Fruit fly (Drosophila melanogaster) whole organism, prepupa: Measurements from ENCODE around the gene Pgant6.

Experiments used
- CG10631 ChIP-seq: fragments of 200-800 bp; sonication (Bioruptor generic); optimal IDR thresholded peaks from 2 replicates; lab custom pipeline; 2016; ENCODE audit warnings: missing biosample characterization, missing genetic modification characterization
- CG10669 ChIP-seq: fragments of 200-800 bp; sonication (Bioruptor generic); optimal IDR thresholded peaks from 3 replicates; lab custom pipeline; 2018; ENCODE audit warnings: missing biosample characterization, mild to moderate bottlenecking, missing genetic modification characterization, moderate library complexity
- CG11294 ChIP-seq: fragments of 200-800 bp; sonication (Bioruptor generic); IDR thresholded peaks from 2 replicates; pipeline ENCODE4 v1.3.6; 2022; ENCODE audit warnings: missing biosample characterization, missing genetic modification characterization
- CG11762 ChIP-seq: fragments of 200-800 bp; sonication (Bioruptor generic); optimal IDR thresholded peaks from 3 replicates; lab custom pipeline; 2016; ENCODE audit warnings: missing biosample characterization, missing genetic modification characterization; ENCODE audit not compliant: insufficient read depth
- CG11902 ChIP-seq: fragments of 200-800 bp; sonication (Bioruptor generic); optimal IDR thresholded peaks from 3 replicates; lab custom pipeline; 2016; ENCODE audit warnings: missing biosample characterization, missing genetic modification characterization
- CG15336 ChIP-seq: fragments of 200-800 bp; sonication (Bioruptor generic); IDR thresholded peaks from 2 replicates; pipeline ENCODE4 v1.3.6; 2022; ENCODE audit warnings: missing biosample characterization, missing genetic modification characterization
- CG1621 ChIP-seq: fragments of 200-800 bp; sonication (Bioruptor generic); optimal IDR thresholded peaks from 3 replicates; lab custom pipeline; 2018; ENCODE audit warnings: missing biosample characterization, mild to moderate bottlenecking, missing genetic modification characterization
- CG16779 ChIP-seq: fragments of 200-800 bp; sonication (Bioruptor generic); optimal IDR thresholded peaks from 3 replicates; lab custom pipeline; 2017; ENCODE audit warnings: missing biosample characterization, mild to moderate bottlenecking, missing genetic modification characterization
- CG31627 ChIP-seq: fragments of 200-800 bp; sonication (Bioruptor generic); optimal IDR thresholded peaks from 3 replicates; lab custom pipeline; 2016; ENCODE audit warnings: missing biosample characterization, missing genetic modification characterization
- CG32006 ChIP-seq: fragments of 200-800 bp; sonication (Bioruptor generic); optimal IDR thresholded peaks from 3 replicates; lab custom pipeline; 2017; ENCODE audit warnings: missing biosample characterization, mild to moderate bottlenecking, missing genetic modification characterization
- CG34406 ChIP-seq: fragments of 200-800 bp; sonication (Bioruptor generic); optimal IDR thresholded peaks from 3 replicates; lab custom pipeline; 2016; ENCODE audit warnings: missing biosample characterization, missing genetic modification characterization
- CG3919 ChIP-seq: fragments of 200-800 bp; sonication (Bioruptor generic); optimal IDR thresholded peaks from 3 replicates; lab custom pipeline; 2016; ENCODE audit warnings: missing biosample characterization, missing genetic modification characterization
- CG4318 ChIP-seq: fragments of 200-800 bp; sonication (Bioruptor generic); optimal IDR thresholded peaks from 3 replicates; lab custom pipeline; 2017; ENCODE audit warnings: missing biosample characterization, mild to moderate bottlenecking, missing genetic modification characterization
- CG6163 ChIP-seq: fragments of 200-800 bp; sonication (Bioruptor generic); IDR thresholded peaks from 3 replicates; pipeline ENCODE4 v1.3.6; 2022; ENCODE audit warnings: missing biosample characterization, missing genetic modification characterization
- CG6276 ChIP-seq: fragments of 200-800 bp; sonication (Bioruptor generic); optimal IDR thresholded peaks from 2 replicates; lab custom pipeline; 2017; ENCODE audit warnings: missing biosample characterization, mild to moderate bottlenecking, missing genetic modification characterization
- CG6792 ChIP-seq: fragments of 200-800 bp; sonication (Bioruptor generic); optimal IDR thresholded peaks from 3 replicates; lab custom pipeline; 2016; ENCODE audit warnings: missing biosample characterization, missing genetic modification characterization
- CG6808 ChIP-seq: fragments of 200-800 bp; sonication (Bioruptor generic); optimal IDR thresholded peaks from 3 replicates; lab custom pipeline; 2017; ENCODE audit warnings: missing biosample characterization, missing genetic modification characterization, mild to moderate bottlenecking, moderate library complexity, missing genetic modification reagents
- CG6854 ChIP-seq: fragments of 200-800 bp; sonication (Bioruptor generic); optimal IDR thresholded peaks from 2 replicates; lab custom pipeline; 2017; ENCODE audit warnings: missing biosample characterization, mild to moderate bottlenecking, missing genetic modification characterization
- CG7368 ChIP-seq: fragments of 200-800 bp; sonication (Bioruptor generic); optimal IDR thresholded peaks from 3 replicates; lab custom pipeline; 2016; ENCODE audit warnings: missing biosample characterization, missing genetic modification characterization
- CG8319 ChIP-seq: fragments of 200-800 bp; sonication (Bioruptor generic); optimal IDR thresholded peaks from 3 replicates; lab custom pipeline; 2016; ENCODE audit warnings: missing biosample characterization, missing genetic modification characterization
- CG8632 ChIP-seq: fragments of 200-800 bp; sonication (Bioruptor generic); optimal IDR thresholded peaks from 3 replicates; lab custom pipeline; 2016; ENCODE audit warnings: missing biosample characterization, missing genetic modification characterization
- Eip78C ChIP-seq: fragments of 200-800 bp; sonication (Bioruptor generic); peaks from one replicate; lab custom pipeline; 2016; ENCODE audit warnings: missing biosample characterization, missing genetic modification characterization
- Eip93F ChIP-seq: fragments of 200-800 bp; sonication (Bioruptor generic); optimal IDR thresholded peaks from 2 replicates; lab custom pipeline; 2016; ENCODE audit warnings: missing biosample characterization, mild to moderate bottlenecking, missing genetic modification characterization
- Ets21C ChIP-seq: fragments of 200-800 bp; sonication (Bioruptor generic); optimal IDR thresholded peaks from 3 replicates; lab custom pipeline; 2016; ENCODE audit warnings: missing biosample characterization, missing genetic modification characterization
- Ets96B ChIP-seq: fragments of 200-800 bp; optimal IDR thresholded peaks from 2 replicates; lab custom pipeline; 2019; ENCODE audit warnings: missing biosample characterization, mild to moderate bottlenecking, missing genetic modification characterization, moderate library complexity
- Gug ChIP-seq: fragments of 200-800 bp; sonication (Bioruptor generic); IDR thresholded peaks from 2 replicates; pipeline ENCODE4 v1.3.6; 2022; ENCODE audit warnings: missing biosample characterization, missing genetic modification characterization
- Hr38 ChIP-seq: sonication (Bioruptor generic); optimal IDR thresholded peaks from 2 replicates; lab custom pipeline; 2016; ENCODE audit warnings: missing biosample characterization, missing genetic modification characterization
- Hr4 ChIP-seq: fragments of 200-800 bp; sonication (Bioruptor generic); optimal IDR thresholded peaks from 3 replicates; lab custom pipeline; 2016; ENCODE audit warnings: missing biosample characterization, missing genetic modification characterization
- Lpt ChIP-seq: fragments of 200-800 bp; sonication (Bioruptor generic); optimal IDR thresholded peaks from 3 replicates; lab custom pipeline; 2016; ENCODE audit warnings: missing biosample characterization, missing genetic modification characterization
- Met ChIP-seq: fragments of 200-800 bp; sonication (Bioruptor generic); optimal IDR thresholded peaks from 3 replicates; lab custom pipeline; 2016; ENCODE audit warnings: missing biosample characterization, missing genetic modification characterization
- Smox ChIP-seq: fragments of 200-800 bp; sonication (Bioruptor generic); optimal IDR thresholded peaks from 3 replicates; lab custom pipeline; 2016; ENCODE audit warnings: missing biosample characterization, missing genetic modification characterization
- Sox102F ChIP-seq: fragments of 200-800 bp; sonication (Bioruptor generic); optimal IDR thresholded peaks from 2 replicates; lab custom pipeline; 2016; ENCODE audit warnings: missing biosample characterization, mild to moderate bottlenecking, missing genetic modification characterization
- Sox15 ChIP-seq: fragments of 200-800 bp; sonication (Bioruptor generic); optimal IDR thresholded peaks from 3 replicates; lab custom pipeline; 2016; ENCODE audit warnings: missing biosample characterization, missing genetic modification characterization
- achi ChIP-seq: fragments of 200-800 bp; sonication (Bioruptor generic); optimal IDR thresholded peaks from 3 replicates; lab custom pipeline; 2016; ENCODE audit warnings: missing biosample characterization, missing genetic modification characterization
- cyc ChIP-seq: fragments of 200-800 bp; sonication (Bioruptor generic); optimal IDR thresholded peaks from 3 replicates; lab custom pipeline; 2016; ENCODE audit warnings: missing biosample characterization, missing genetic modification characterization
- dac ChIP-seq: fragments of 200-800 bp; sonication (Bioruptor generic); optimal IDR thresholded peaks from 2 replicates; lab custom pipeline; 2017; ENCODE audit warnings: missing biosample characterization, mild to moderate bottlenecking, missing genetic modification characterization
- dsx ChIP-seq: fragments of 200-800 bp; optimal IDR thresholded peaks from 3 replicates; lab custom pipeline; 2019; ENCODE audit warnings: missing biosample characterization, mild to moderate bottlenecking, missing genetic modification characterization, moderate library complexity; ENCODE audit not compliant: poor library complexity, severe bottlenecking
- eg ChIP-seq: fragments of 200-800 bp; sonication (Bioruptor generic); IDR thresholded peaks from 3 replicates; pipeline ENCODE4 v1.3.6; 2022; ENCODE audit warnings: missing biosample characterization, missing genetic modification characterization
- fd59A ChIP-seq: fragments of 200-800 bp; sonication (Bioruptor generic); optimal IDR thresholded peaks from 2 replicates; lab custom pipeline; 2017; ENCODE audit warnings: missing biosample characterization, mild to moderate bottlenecking, missing genetic modification characterization, missing genetic modification reagents
- fd85E ChIP-seq: fragments of 200-800 bp; sonication (Bioruptor generic); optimal IDR thresholded peaks from 3 replicates; lab custom pipeline; 2016; ENCODE audit warnings: missing biosample characterization, missing genetic modification characterization
- fkh ChIP-seq: fragments of 200-800 bp; sonication (Bioruptor generic); optimal IDR thresholded peaks from 3 replicates; lab custom pipeline; 2017; ENCODE audit warnings: missing biosample characterization, mild to moderate bottlenecking, missing genetic modification characterization, moderate library complexity
- lz ChIP-seq: fragments of 200-800 bp; sonication (Bioruptor generic); optimal IDR thresholded peaks from 3 replicates; lab custom pipeline; 2016; ENCODE audit warnings: missing biosample characterization, missing genetic modification characterization
- net ChIP-seq: fragments of 200-800 bp; sonication (Bioruptor generic); optimal IDR thresholded peaks from 3 replicates; lab custom pipeline; 2016; ENCODE audit warnings: missing biosample characterization, missing genetic modification characterization
- salr ChIP-seq, 2 experiments: fragments of 200-800 bp; sonication (Bioruptor generic); optimal IDR thresholded peaks; 3 replicates each; lab custom pipeline; 2016 to 2018; ENCODE audit warnings: missing biosample characterization in 2 of 2, missing genetic modification characterization in 2 of 2, mild to moderate bottlenecking in 1 of 2
- spab ChIP-seq: fragments of 200-800 bp; sonication (Bioruptor generic); optimal IDR thresholded peaks from 2 replicates; lab custom pipeline; 2017; ENCODE audit warnings: missing biosample characterization, mild to moderate bottlenecking, missing genetic modification characterization, missing genetic modification reagents
- svp ChIP-seq: fragments of 200-800 bp; sonication (Bioruptor generic); peaks from one replicate; lab custom pipeline; 2016; ENCODE audit warnings: missing biosample characterization, missing genetic modification characterization
- vri ChIP-seq: fragments of 200-800 bp; sonication (Bioruptor generic); optimal IDR thresholded peaks from 3 replicates; lab custom pipeline; 2016; ENCODE audit warnings: missing biosample characterization, mild to moderate bottlenecking, missing genetic modification characterization

Pgant6 gene

DNA sequence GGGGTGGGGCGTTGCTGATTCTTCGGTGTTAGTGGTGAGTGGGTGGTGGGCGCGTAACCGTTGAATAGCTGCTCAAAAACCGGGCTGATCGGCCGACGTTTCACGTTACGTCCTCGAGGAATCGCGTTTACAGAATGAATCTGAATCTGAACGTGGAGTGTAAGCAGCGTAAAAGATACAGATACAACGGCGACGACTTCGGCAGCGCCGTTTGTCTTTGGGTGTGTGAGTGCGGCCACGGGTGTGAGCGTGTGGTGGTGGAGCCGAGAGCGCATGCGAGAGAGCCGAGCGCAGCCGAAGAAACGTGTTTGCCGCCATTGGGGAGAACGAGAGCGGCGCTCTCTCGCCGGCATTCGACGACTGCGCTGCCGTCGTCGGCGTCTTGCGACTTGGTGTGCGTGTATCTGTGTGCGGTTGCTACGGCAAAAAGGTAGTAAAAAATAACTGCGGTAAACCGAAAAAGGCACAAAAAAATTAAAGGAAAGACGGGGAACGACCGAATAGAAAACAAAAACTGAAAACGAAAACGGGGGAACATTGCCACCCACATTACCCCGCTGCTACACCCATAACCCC lies 39.0 kb downstream of the Pgant6 start (continued):
- TF ChIP-seq Ets96B (tag; lab: Kevin White, UChicago) (peak; percentile 89), Ets21C (GFP tag; lab: Kevin White, UChicago) (no peak), CG1621 (tag; lab: Kevin White, UChicago) (peak; percentile 92), CG6792 (GFP tag; lab: Kevin White, UChicago) (no peak), CG10631 (peak; percentile 32), Gug (GFP tag; lab: Robert Waterston, UW) (peak; percentile 38; the same call in 1 of the 2 replicates), CG6163 (GFP tag; lab: Robert Waterston, UW) (peak; percentile 96), dsx (peak; percentile 92), CG4318 (GFP tag; lab: Kevin White, UChicago) (no peak), CG31627 (no peak), CG6808 (GFP tag; lab: Kevin White, UChicago) (peak; percentile 97), Met (GFP tag; lab: Kevin White, UChicago) (peak; percentile 51), achi (GFP tag; lab: Kevin White, UChicago) (peak; percentile 74)

DNA sequence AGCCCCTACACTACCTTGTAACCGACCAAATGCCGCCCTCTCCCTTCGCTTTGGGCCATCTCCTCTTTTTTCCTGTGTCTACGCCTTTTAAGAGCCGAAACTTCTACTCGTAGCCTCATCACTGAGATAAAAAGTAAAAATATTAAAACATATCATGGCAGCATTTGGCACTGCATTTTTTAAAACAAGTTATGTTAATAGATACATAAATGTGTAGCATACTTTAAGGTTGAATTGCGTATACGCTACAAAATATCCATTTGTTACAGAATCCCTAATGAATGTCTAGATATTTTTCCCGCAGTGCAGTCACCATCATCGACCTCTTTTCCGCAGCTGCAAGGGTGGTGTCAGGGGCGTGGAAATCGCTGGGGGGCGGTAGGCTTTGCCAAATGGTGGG lies 40.9 kb downstream of the Pgant6 start:
- TF ChIP-seq CG15336 (GFP tag; lab: Robert Waterston, UW) (peak; percentile 93), CG6276 (GFP tag; lab: Kevin White, UChicago) (peak; percentile 86), CG34406 (GFP tag; lab: Kevin White, UChicago) (peak; percentile 85), CG11902 (GFP tag; lab: Kevin White, UChicago) (peak; percentile 74), CG8632 (peak; percentile 82), CG1621 (tag; lab: Kevin White, UChicago) (peak; percentile 96), Eip78C (peak; percentile 97), vri (GFP tag; lab: Kevin White, UChicago) (peak; percentile 66), fkh (no peak), fd59A (GFP tag; lab: Kevin White, UChicago) (peak; percentile 96), CG11762 (peak; percentile 88), cyc (GFP tag; lab: Kevin White, UChicago) (peak; percentile 86), Ets96B (tag; lab: Kevin White, UChicago) (peak; percentile 96), CG31627 (peak; percentile 82), CG6808 (GFP tag; lab: Kevin White, UChicago) (peak; percentile 90), fd85E (peak; percentile 80), CG6163 (GFP tag; lab: Robert Waterston, UW) (peak; percentile 98), CG6792 (GFP tag; lab: Kevin White, UChicago) (peak; percentile 91), Hr4 (peak; percentile 93), Sox15 (GFP tag; lab: Kevin White, UChicago) (peak; percentile 78), eg (peak; percentile 96), CG32006 (GFP tag; lab: Kevin White, UChicago) (peak; percentile 96), Ets21C (GFP tag; lab: Kevin White, UChicago) (peak; percentile 76), Lpt (GFP tag; lab: Kevin White, UChicago) (peak; percentile 85), svp (peak; percentile 81), CG3919 (peak; percentile 95), Sox102F (GFP tag; lab: Kevin White, UChicago) (peak; percentile 76), dac (GFP tag; lab: Kevin White, UChicago) (peak; percentile 89), net (GFP tag; lab: Kevin White, UChicago) (peak; percentile 90), spab (GFP tag; lab: Kevin White, UChicago) (peak; percentile 93), lz (GFP tag; lab: Kevin White, UChicago) (peak; percentile 87), Met (GFP tag; lab: Kevin White, UChicago) (peak; percentile 83), salr (GFP tag; optimal IDR thresholded peaks at IDR 0.05; lab: Kevin White, UChicago) (peak; percentile 93 to 96), Eip93F (GFP tag; lab: Kevin White, UChicago) (peak; percentile 70), CG11294 (GFP tag; lab: Robert Waterston, UW) (peak; percentile 89), Hr38 (GFP tag; lab: Kevin White, UChicago) (no peak), CG7368 (GFP tag; lab: Kevin White, UChicago) (peak; percentile 85), achi (GFP tag; lab: Kevin White, UChicago) (peak; percentile 93), CG16779 (peak; percentile 89), Smox (peak; percentile 74), CG10631 (peak; percentile 98), CG6854 (GFP tag; lab: Kevin White, UChicago) (no peak), CG4318 (GFP tag; lab: Kevin White, UChicago) (peak; percentile 92), CG8319 (GFP tag; lab: Kevin White, UChicago) (peak; percentile 84), CG10669 (GFP tag; lab: Kevin White, UChicago) (peak; percentile 96)
